Worm (Caenorhabditis elegans) whole organism, young adult: Measurements from ENCODE around the gene Y110A2AR.1.
A peak's percentile ranks its signal among the peaks of the same experiment; 100 is the strongest.

Experiments
- F22D6.2 ChIP-seq: sonication (generic microtip); optimal IDR thresholded peaks from 2 replicates; lab custom pipeline; 2016; ENCODE audit warnings: mild to moderate bottlenecking, missing genetic modification characterization, missing compliant biosample characterization
- F57C9.4 ChIP-seq: sonication (generic microtip); optimal IDR thresholded peaks from 2 replicates; lab custom pipeline; 2017; ENCODE audit warnings: mild to moderate bottlenecking, missing genetic modification characterization, missing compliant biosample characterization
- Y53F4B.3 ChIP-seq: fragments of 200-800 bp; sonication (Bioruptor generic); IDR thresholded peaks from 2 replicates; pipeline ENCODE4 v1.3.6; 2022; ENCODE audit warnings: missing genetic modification reagents, missing genetic modification characterization, missing compliant biosample characterization
- akir-1 ChIP-seq: fragments of 200-800 bp; sonication (Bioruptor generic); optimal IDR thresholded peaks from 2 replicates; lab custom pipeline; 2018; ENCODE audit warnings: mild to moderate bottlenecking, missing genetic modification characterization, moderate library complexity, missing compliant biosample characterization
- aptf-2 ChIP-seq: fragments of 200-800 bp; sonication (Bioruptor generic); conservative IDR thresholded peaks from 2 replicates; pipeline ENCODE4 v1.3.6; 2022; ENCODE audit warnings: missing genetic modification reagents, missing genetic modification characterization, missing compliant biosample characterization
- ceh-27 ChIP-seq: fragments of 200-800 bp; sonication (Bioruptor generic); optimal IDR thresholded peaks from 2 replicates; lab custom pipeline; 2018; ENCODE audit warnings: mild to moderate bottlenecking, missing genetic modification characterization, moderate library complexity, missing compliant biosample characterization
- ceh-40 ChIP-seq: fragments of 200-800 bp; sonication (Bioruptor generic); IDR thresholded peaks from 2 replicates; pipeline ENCODE4 v1.3.6; 2022; ENCODE audit warnings: missing genetic modification characterization, missing compliant biosample characterization
- ceh-58 ChIP-seq: fragments of 200-800 bp; sonication (Bioruptor generic); IDR thresholded peaks from 2 replicates; pipeline ENCODE4 v1.3.6; 2022; ENCODE audit warnings: missing genetic modification characterization, missing compliant biosample characterization
- egrh-3 ChIP-seq: fragments of 200-800 bp; sonication (Bioruptor generic); IDR thresholded peaks from 2 replicates; pipeline ENCODE4 v1.3.6; 2022; ENCODE audit warnings: missing genetic modification reagents, missing genetic modification characterization, missing compliant biosample characterization
- him-1 ChIP-seq: sonication (generic microtip); optimal IDR thresholded peaks from 2 replicates; lab custom pipeline; 2016; ENCODE audit warnings: missing genotype, missing genetic modification reagents, missing genetic modification characterization, missing compliant biosample characterization
- hrde-1 ChIP-seq: sonication (generic microtip); optimal IDR thresholded peaks from 2 replicates; lab custom pipeline; 2016; ENCODE audit warnings: missing genetic modification characterization, mild to moderate bottlenecking, missing compliant biosample characterization, moderate library complexity, missing genotype, missing genetic modification reagents, borderline replicate concordance
- hsf-1 ChIP-seq: fragments of 200-800 bp; sonication (Bioruptor generic); IDR thresholded peaks from 2 replicates; pipeline ENCODE4 v1.3.6; 2022; ENCODE audit warnings: missing genetic modification reagents, missing genetic modification characterization, missing compliant biosample characterization
- lin-26 ChIP-seq: fragments of 200-800 bp; sonication (Bioruptor generic); IDR thresholded peaks from 2 replicates; pipeline ENCODE4 v1.3.6; 2022; ENCODE audit warnings: missing genetic modification reagents, missing genetic modification characterization, missing compliant biosample characterization
- lin-35 ChIP-seq, 3 experiments: fragments of 150-350 bp in 2 of 3; sonication (generic microtip) in 1 of 3; optimal IDR thresholded peaks; 2 replicates each; lab custom pipeline; 2014 to 2018; ENCODE audit warnings: missing biosample characterization in 3 of 3, missing genetic modification characterization in 3 of 3, missing genetic modification reagents in 3 of 3
- lin-54 ChIP-seq: fragments of 200-800 bp; sonication (Bioruptor generic); optimal IDR thresholded peaks from 2 replicates; lab custom pipeline; 2018; ENCODE audit warnings: mild to moderate bottlenecking, missing genetic modification characterization, missing compliant biosample characterization
- lsy-27 ChIP-seq: sonication (generic microtip); optimal IDR thresholded peaks from 2 replicates; lab custom pipeline; 2017; ENCODE audit warnings: missing genetic modification characterization, mild to moderate bottlenecking, missing compliant biosample characterization, antibody characterized with exemption, missing genotype, borderline replicate concordance; ENCODE audit not compliant: insufficient read depth
- mcd-1 ChIP-seq: fragments of 200-800 bp; sonication (Bioruptor generic); IDR thresholded peaks from 2 replicates; pipeline ENCODE4 v1.3.6; 2022; ENCODE audit warnings: missing genetic modification reagents, missing genetic modification characterization, missing compliant biosample characterization
- nfya-2 ChIP-seq: fragments of 200-800 bp; sonication (Bioruptor generic); IDR thresholded peaks from 2 replicates; pipeline ENCODE4 v1.3.6; 2022; ENCODE audit warnings: missing genetic modification reagents, missing genetic modification characterization, missing compliant biosample characterization
- nhr-120 ChIP-seq: fragments of 200-800 bp; sonication (Bioruptor generic); IDR thresholded peaks from 2 replicates; pipeline ENCODE4 v1.3.6; 2022; ENCODE audit warnings: missing genetic modification characterization, missing compliant biosample characterization
- nhr-179 ChIP-seq: sonication (generic microtip); optimal IDR thresholded peaks from 2 replicates; lab custom pipeline; 2016; ENCODE audit warnings: mild to moderate bottlenecking, missing genetic modification characterization, missing compliant biosample characterization
- rec-8 ChIP-seq, 2 experiments: sonication (generic microtip); optimal IDR thresholded peaks; 2 replicates each; lab custom pipeline; 2016; ENCODE audit warnings: mild to moderate bottlenecking in 2 of 2, missing genetic modification characterization in 2 of 2, missing genetic modification reagents in 2 of 2, missing genotype in 2 of 2, missing biosample characterization in 1 of 2, missing compliant biosample characterization in 1 of 2, moderate library complexity in 1 of 2
- snpc-1.1 ChIP-seq: sonication (generic microtip); optimal IDR thresholded peaks from 2 replicates; lab custom pipeline; 2017; ENCODE audit warnings: missing genetic modification characterization, mild to moderate bottlenecking, missing compliant biosample characterization, antibody characterized with exemption, moderate library complexity, missing genotype, missing genetic modification reagents; ENCODE audit not compliant: insufficient read depth
- somi-1 ChIP-seq: fragments of 200-800 bp; sonication (Bioruptor generic); optimal IDR thresholded peaks from 2 replicates; lab custom pipeline; 2018; ENCODE audit warnings: mild to moderate bottlenecking, missing genetic modification characterization, missing compliant biosample characterization
- tbx-9 ChIP-seq: sonication (generic microtip); optimal IDR thresholded peaks from 2 replicates; lab custom pipeline; 2016; ENCODE audit warnings: borderline replicate concordance, missing genetic modification characterization, inconsistent platforms, missing compliant biosample characterization
- tlf-1 ChIP-seq: fragments of 200-800 bp; sonication (Bioruptor generic); optimal IDR thresholded peaks from 2 replicates; lab custom pipeline; 2018; ENCODE audit warnings: mild to moderate bottlenecking, missing genetic modification characterization, missing compliant biosample characterization
- zfh-2 ChIP-seq: fragments of 200-800 bp; sonication (Bioruptor generic); conservative IDR thresholded peaks from 2 replicates; pipeline ENCODE4 v1.3.6; 2022; ENCODE audit warnings: missing genetic modification reagents, missing genetic modification characterization, missing compliant biosample characterization
- zim-3 ChIP-seq: sonication (generic microtip); optimal IDR thresholded peaks from 2 replicates; lab custom pipeline; 2017; ENCODE audit warnings: mild to moderate bottlenecking, missing genetic modification characterization, moderate library complexity, missing compliant biosample characterization
- ztf-25 ChIP-seq: fragments of 200-800 bp; sonication (Bioruptor generic); IDR thresholded peaks from 2 replicates; pipeline ENCODE4 v1.3.6; 2022; ENCODE audit warnings: missing genetic modification reagents, missing genetic modification characterization, missing compliant biosample characterization
- ztf-26 ChIP-seq: sonication (generic microtip); optimal IDR thresholded peaks from 2 replicates; lab custom pipeline; 2017; ENCODE audit warnings: missing genetic modification characterization, missing compliant biosample characterization
- ztf-3 ChIP-seq: fragments of 200-800 bp; sonication (Bioruptor generic); optimal IDR thresholded peaks from 2 replicates; lab custom pipeline; 2018; ENCODE audit warnings: mild to moderate bottlenecking, missing genetic modification characterization, missing compliant biosample characterization

The Y110A2AR.1 gene

DNA sequence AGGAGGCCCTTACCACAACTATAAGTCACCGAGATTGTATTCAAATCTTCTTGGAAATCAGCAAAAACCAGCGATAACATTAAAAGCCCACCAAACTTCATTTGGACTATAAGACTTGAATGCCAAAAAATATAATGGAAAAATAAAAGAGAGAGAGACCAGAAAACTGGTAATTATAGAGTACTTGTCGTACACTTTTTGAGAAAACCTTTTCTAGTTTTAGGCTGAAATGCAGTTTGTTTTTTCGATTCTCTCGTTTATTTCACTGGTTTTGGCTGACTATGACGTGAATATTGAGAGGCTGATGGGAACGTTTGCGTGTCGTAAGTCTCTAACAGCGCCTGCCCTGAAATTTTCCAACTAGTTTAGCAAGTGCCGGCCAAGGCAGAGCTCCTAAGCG lies 11.0 kb downstream of the Y110A2AR.1 start, which contains the start of the genes irld-64 and irld-63:
Gene irld-64, minus strand, starts transcription at position 101 of the 400 bp plus-strand sequence.
Gene irld-63, plus strand, starts transcription at position 230 of the 400 bp plus-strand sequence.
- no peak for TF ChIP-seq lsy-27 (tag; lab: Kevin White, UChicago)
- no peak for TF ChIP-seq him-1 (tag; lab: Kevin White, UChicago)
- no peak for TF ChIP-seq zfh-2 (GFP tag; lab: Robert Waterston, UW)
- no peak for TF ChIP-seq akir-1 (GFP tag; lab: Kevin White, UChicago)
- TF ChIP-seq nhr-120, result no peak
- no peak for TF ChIP-seq snpc-1.1 (tag; lab: Kevin White, UChicago)
- TF ChIP-seq, all 124 proteins: peak for 0

DNA sequence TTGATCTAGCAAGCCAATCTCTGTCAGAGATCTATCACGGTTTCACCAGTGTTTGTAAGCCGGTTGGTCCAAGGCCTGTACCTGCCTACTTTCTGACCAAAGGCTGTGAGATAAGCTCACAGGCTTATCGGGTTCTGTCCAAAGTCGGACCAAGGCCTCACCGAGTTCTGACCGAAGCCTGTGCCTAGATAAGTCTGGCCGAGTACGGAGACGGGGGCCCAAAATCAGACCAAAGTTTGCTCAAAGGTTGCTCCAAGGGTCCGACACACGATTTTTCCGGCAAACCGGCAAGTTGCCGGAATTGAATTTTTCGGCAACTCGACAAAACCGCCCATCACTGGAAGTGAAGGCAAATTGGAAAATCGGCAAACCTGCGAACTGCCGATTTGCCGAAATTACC lies 12.1 kb downstream of the Y110A2AR.1 start:
- TF ChIP-seq somi-1 (GFP tag; lab: Kevin White, UChicago) (no peak), F57C9.4 (tag; lab: Kevin White, UChicago) (no peak), nhr-179 (tag; lab: Kevin White, UChicago) (no peak), nfya-2 (GFP tag; lab: Robert Waterston, UW) (no peak), egrh-3 (GFP tag; lab: Robert Waterston, UW) (no peak), zfh-2 (GFP tag; lab: Robert Waterston, UW) (peak; percentile 62; the same call in 1 of the 2 replicates), ztf-3 (GFP tag; lab: Kevin White, UChicago) (no peak), mcd-1 (GFP tag; lab: Robert Waterston, UW) (no peak)

- no peak for TF ChIP-seq ceh-27
- TF ChIP-seq lin-54 (GFP tag; lab: Kevin White, UChicago), result no peak
- no peak for TF ChIP-seq F57C9.4 (tag; lab: Kevin White, UChicago)
- no peak for TF ChIP-seq Y53F4B.3 (GFP tag; lab: Robert Waterston, UW)
- TF ChIP-seq ztf-26 (tag; lab: Kevin White, UChicago), result no peak
- TF ChIP-seq lin-35 (GFP tag; optimal IDR thresholded peaks at IDR 0.05; lab: Kevin White, UChicago), result no peak
- TF ChIP-seq, all 124 proteins: peak for 0
Observed at ce11 chrII:2934354-2934753, 14.8 kb downstream of the Y110A2AR.1 start, which contains the start of gene irld-67. irld-67 (minus strand) TSS chrII:2934454.

DNA sequence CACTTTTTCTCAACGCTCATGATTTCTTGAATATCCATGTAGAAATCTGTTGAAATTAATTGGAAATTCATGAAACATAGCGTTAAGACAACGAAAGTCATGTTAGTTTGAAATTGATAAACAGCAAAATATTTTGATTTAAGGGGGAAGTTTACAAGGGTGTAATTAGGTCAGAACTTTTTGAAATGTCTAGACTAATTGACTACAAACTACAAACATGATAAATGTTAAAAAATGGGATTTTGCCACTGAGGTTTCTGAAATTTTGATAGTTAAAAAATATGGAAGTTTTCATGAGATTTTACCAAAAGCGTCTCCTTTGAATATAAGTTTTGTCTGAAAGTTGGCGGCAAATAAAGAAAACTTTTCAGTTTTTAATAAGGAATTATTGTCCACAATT lies 18.3 kb downstream of the Y110A2AR.1 start, which contains the start of gene irld-65:
Gene irld-65, minus strand, starts transcription at position 101 of the 400 bp plus-strand sequence.
- TF ChIP-seq F22D6.2 (no peak), lin-54 (GFP tag; lab: Kevin White, UChicago) (no peak), ceh-58 (GFP tag; lab: Robert Waterston, UW) (no peak), lsy-27 (tag; lab: Kevin White, UChicago) (no peak), aptf-2 (GFP tag; lab: Robert Waterston, UW) (no peak), zim-3 (no peak), ztf-25 (GFP tag; lab: Robert Waterston, UW) (no peak), rec-8 (tag; optimal IDR thresholded peaks at IDR 0.05; lab: Kevin White, UChicago) (no peak), hrde-1 (tag; lab: Kevin White, UChicago) (no peak), ceh-40 (GFP tag; lab: Robert Waterston, UW) (no peak), hsf-1 (GFP tag; lab: Robert Waterston, UW) (no peak), nfya-2 (GFP tag; lab: Robert Waterston, UW) (no peak), tbx-9 (tag; lab: Kevin White, UChicago) (no peak), nhr-120 (no peak)

- TF ChIP-seq tlf-1 (no peak), lin-26 (GFP tag; lab: Robert Waterston, UW) (0 out of 2 replicates have a peak, but pooled peaks have one; percentile 51)
Observed at ce11 chrII:2939681-2940080, 20.2 kb downstream of the Y110A2AR.1 start.
